Fruit fly (Drosophila melanogaster) whole organism, prepupa: Measurements from ENCODE around the gene CG9743.

ENCODE experiments used
- CG10631 ChIP-seq: fragments of 200-800 bp; sonication (Bioruptor generic); optimal IDR thresholded peaks from 2 replicates; lab custom pipeline; 2016; ENCODE audit warnings: missing biosample characterization, missing genetic modification characterization
- CG11294 ChIP-seq: fragments of 200-800 bp; sonication (Bioruptor generic); IDR thresholded peaks from 2 replicates; pipeline ENCODE4 v1.3.6; 2022; ENCODE audit warnings: missing biosample characterization, missing genetic modification characterization
- CG15336 ChIP-seq: fragments of 200-800 bp; sonication (Bioruptor generic); IDR thresholded peaks from 2 replicates; pipeline ENCODE4 v1.3.6; 2022; ENCODE audit warnings: missing biosample characterization, missing genetic modification characterization
- CG1621 ChIP-seq: fragments of 200-800 bp; sonication (Bioruptor generic); optimal IDR thresholded peaks from 3 replicates; lab custom pipeline; 2018; ENCODE audit warnings: missing biosample characterization, mild to moderate bottlenecking, missing genetic modification characterization
- CG32006 ChIP-seq: fragments of 200-800 bp; sonication (Bioruptor generic); optimal IDR thresholded peaks from 3 replicates; lab custom pipeline; 2017; ENCODE audit warnings: missing biosample characterization, mild to moderate bottlenecking, missing genetic modification characterization
- CG3919 ChIP-seq: fragments of 200-800 bp; sonication (Bioruptor generic); optimal IDR thresholded peaks from 3 replicates; lab custom pipeline; 2016; ENCODE audit warnings: missing biosample characterization, missing genetic modification characterization
- CG4318 ChIP-seq: fragments of 200-800 bp; sonication (Bioruptor generic); optimal IDR thresholded peaks from 3 replicates; lab custom pipeline; 2017; ENCODE audit warnings: missing biosample characterization, mild to moderate bottlenecking, missing genetic modification characterization
- CG6792 ChIP-seq: fragments of 200-800 bp; sonication (Bioruptor generic); optimal IDR thresholded peaks from 3 replicates; lab custom pipeline; 2016; ENCODE audit warnings: missing biosample characterization, missing genetic modification characterization
- CG6808 ChIP-seq: fragments of 200-800 bp; sonication (Bioruptor generic); optimal IDR thresholded peaks from 3 replicates; lab custom pipeline; 2017; ENCODE audit warnings: missing biosample characterization, missing genetic modification characterization, mild to moderate bottlenecking, moderate library complexity, missing genetic modification reagents
- CG7368 ChIP-seq: fragments of 200-800 bp; sonication (Bioruptor generic); optimal IDR thresholded peaks from 3 replicates; lab custom pipeline; 2016; ENCODE audit warnings: missing biosample characterization, missing genetic modification characterization
- CG8119 ChIP-seq: fragments of 200-800 bp; sonication (Bioruptor generic); IDR thresholded peaks from 3 replicates; pipeline ENCODE4 v1.3.6; 2022; ENCODE audit warnings: missing biosample characterization, missing genetic modification characterization
- Eip78C ChIP-seq: fragments of 200-800 bp; sonication (Bioruptor generic); peaks from one replicate; lab custom pipeline; 2016; ENCODE audit warnings: missing biosample characterization, missing genetic modification characterization
- Eip93F ChIP-seq: fragments of 200-800 bp; sonication (Bioruptor generic); optimal IDR thresholded peaks from 2 replicates; lab custom pipeline; 2016; ENCODE audit warnings: missing biosample characterization, mild to moderate bottlenecking, missing genetic modification characterization
- Ets21C ChIP-seq: fragments of 200-800 bp; sonication (Bioruptor generic); optimal IDR thresholded peaks from 3 replicates; lab custom pipeline; 2016; ENCODE audit warnings: missing biosample characterization, missing genetic modification characterization
- Gug ChIP-seq: fragments of 200-800 bp; sonication (Bioruptor generic); IDR thresholded peaks from 2 replicates; pipeline ENCODE4 v1.3.6; 2022; ENCODE audit warnings: missing biosample characterization, missing genetic modification characterization
- Hr38 ChIP-seq: sonication (Bioruptor generic); optimal IDR thresholded peaks from 2 replicates; lab custom pipeline; 2016; ENCODE audit warnings: missing biosample characterization, missing genetic modification characterization
- Hr4 ChIP-seq: fragments of 200-800 bp; sonication (Bioruptor generic); optimal IDR thresholded peaks from 3 replicates; lab custom pipeline; 2016; ENCODE audit warnings: missing biosample characterization, missing genetic modification characterization
- Sox14 ChIP-seq: fragments of 200-800 bp; sonication (Bioruptor generic); optimal IDR thresholded peaks from 3 replicates; lab custom pipeline; 2016; ENCODE audit warnings: missing biosample characterization, missing genetic modification characterization
- achi ChIP-seq: fragments of 200-800 bp; sonication (Bioruptor generic); optimal IDR thresholded peaks from 3 replicates; lab custom pipeline; 2016; ENCODE audit warnings: missing biosample characterization, missing genetic modification characterization
- dsx ChIP-seq: fragments of 200-800 bp; optimal IDR thresholded peaks from 3 replicates; lab custom pipeline; 2019; ENCODE audit warnings: missing biosample characterization, mild to moderate bottlenecking, missing genetic modification characterization, moderate library complexity; ENCODE audit not compliant: poor library complexity, severe bottlenecking
- eg ChIP-seq: fragments of 200-800 bp; sonication (Bioruptor generic); IDR thresholded peaks from 3 replicates; pipeline ENCODE4 v1.3.6; 2022; ENCODE audit warnings: missing biosample characterization, missing genetic modification characterization
- fd59A ChIP-seq: fragments of 200-800 bp; sonication (Bioruptor generic); optimal IDR thresholded peaks from 2 replicates; lab custom pipeline; 2017; ENCODE audit warnings: missing biosample characterization, mild to moderate bottlenecking, missing genetic modification characterization, missing genetic modification reagents
- lz ChIP-seq: fragments of 200-800 bp; sonication (Bioruptor generic); optimal IDR thresholded peaks from 3 replicates; lab custom pipeline; 2016; ENCODE audit warnings: missing biosample characterization, missing genetic modification characterization
- net ChIP-seq: fragments of 200-800 bp; sonication (Bioruptor generic); optimal IDR thresholded peaks from 3 replicates; lab custom pipeline; 2016; ENCODE audit warnings: missing biosample characterization, missing genetic modification characterization
- pdm3 ChIP-seq: fragments of 200-800 bp; sonication (Bioruptor generic); optimal IDR thresholded peaks from 3 replicates; lab custom pipeline; 2016; ENCODE audit warnings: missing biosample characterization, missing genetic modification characterization
- salr ChIP-seq, 2 experiments: fragments of 200-800 bp; sonication (Bioruptor generic); optimal IDR thresholded peaks; 3 replicates each; lab custom pipeline; 2016 to 2018; ENCODE audit warnings: missing biosample characterization in 2 of 2, missing genetic modification characterization in 2 of 2, mild to moderate bottlenecking in 1 of 2
- spab ChIP-seq: fragments of 200-800 bp; sonication (Bioruptor generic); optimal IDR thresholded peaks from 2 replicates; lab custom pipeline; 2017; ENCODE audit warnings: missing biosample characterization, mild to moderate bottlenecking, missing genetic modification characterization, missing genetic modification reagents
- ss ChIP-seq, 2 experiments: fragments of 200-800 bp; sonication (Bioruptor generic); optimal IDR thresholded peaks; 2 replicates in 1 of 2; 3 replicates in 1 of 2; lab custom pipeline; 2017 to 2018; ENCODE audit warnings: mild to moderate bottlenecking in 2 of 2, missing biosample characterization in 2 of 2, missing genetic modification characterization in 2 of 2, moderate library complexity in 1 of 2
- svp ChIP-seq: fragments of 200-800 bp; sonication (Bioruptor generic); peaks from one replicate; lab custom pipeline; 2016; ENCODE audit warnings: missing biosample characterization, missing genetic modification characterization
- topi ChIP-seq: fragments of 200-800 bp; sonication (Bioruptor generic); optimal IDR thresholded peaks from 3 replicates; lab custom pipeline; 2016; ENCODE audit warnings: missing biosample characterization, missing genetic modification characterization

CG9743 gene

DNA sequence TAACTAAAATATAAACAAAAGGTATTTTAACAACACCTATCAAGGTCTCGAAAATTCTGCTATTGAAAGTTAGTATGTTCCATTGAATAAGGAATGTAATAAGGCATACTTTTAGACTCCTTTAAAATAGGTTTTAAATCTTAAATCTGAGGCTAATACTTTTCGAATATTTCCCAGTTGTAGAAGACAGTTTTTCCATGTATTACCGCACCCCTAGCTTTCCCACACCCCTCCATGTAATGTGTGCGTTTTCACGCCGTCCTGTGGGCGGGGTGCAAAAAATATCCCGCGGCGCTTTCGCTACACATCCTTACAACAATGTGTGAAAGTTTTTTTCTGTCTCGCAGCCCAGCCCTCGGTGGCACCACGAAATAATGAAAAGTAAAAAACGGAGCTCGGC, 21.8 kb upstream of the CG9743 start:
- TF ChIP-seq CG10631 = no peak
- no peak for TF ChIP-seq fd59A
- TF ChIP-seq Eip78C (GFP tag; lab: Kevin White, UChicago) = no peak
- no peak for TF ChIP-seq CG32006 (GFP tag; lab: Kevin White, UChicago)
- TF ChIP-seq salr (GFP tag; optimal IDR thresholded peaks at IDR 0.05; lab: Kevin White, UChicago) = no peak
- no peak for TF ChIP-seq CG11294 (GFP tag; lab: Robert Waterston, UW)
- no peak for TF ChIP-seq Eip93F (GFP tag; lab: Kevin White, UChicago)
- no peak for TF ChIP-seq CG3919
- TF ChIP-seq ss (GFP tag; optimal IDR thresholded peaks at IDR 0.05; lab: Kevin White, UChicago) = no peak

DNA sequence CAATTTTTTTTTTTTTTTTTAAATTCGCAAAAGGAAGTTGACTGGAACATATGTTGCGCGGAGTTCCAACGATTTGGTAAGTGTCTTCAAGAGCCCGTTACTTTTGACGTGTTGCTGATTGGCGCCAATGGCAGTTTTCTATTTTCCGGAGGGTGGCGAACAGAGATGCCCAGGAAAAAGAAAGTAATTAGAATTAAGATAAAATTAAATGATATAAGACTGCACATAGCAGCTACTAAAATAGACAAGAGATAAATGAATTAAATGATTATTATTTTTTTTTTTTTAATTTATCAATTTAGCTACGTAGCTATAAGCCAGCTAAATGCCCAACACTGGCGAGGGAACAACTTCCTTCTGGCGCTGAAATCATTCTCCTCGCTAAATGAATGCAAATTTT, 19.4 kb upstream of the CG9743 start:
- TF ChIP-seq Eip78C (GFP tag; lab: Kevin White, UChicago) (peak; percentile 56), CG15336 (GFP tag; lab: Robert Waterston, UW) (no peak), svp (GFP tag; lab: Kevin White, UChicago) (peak; percentile 57)

DNA sequence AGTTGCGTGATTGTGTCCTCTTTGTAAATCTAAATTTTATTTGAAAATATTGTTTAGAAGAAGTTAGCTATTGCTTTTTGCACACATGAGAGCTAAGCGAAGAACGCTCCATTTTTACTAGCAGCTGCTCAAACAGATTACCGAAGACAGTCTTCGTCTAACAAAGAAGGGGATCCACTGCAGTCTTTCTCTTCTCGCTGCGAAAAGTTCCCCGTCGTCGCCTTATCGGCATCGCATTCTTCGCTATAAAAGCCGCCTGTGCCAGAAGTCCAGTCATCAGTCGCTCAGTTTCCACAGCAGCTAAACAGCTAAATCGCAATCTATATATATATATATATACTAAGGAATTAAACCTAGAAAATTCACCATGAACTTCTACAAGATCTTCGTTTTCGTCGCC, 13.4 kb upstream of the CG9743 start, which contains the start of gene CecC:
Gene CecC, plus strand, starts transcription at position 275 of the 400 bp plus-strand sequence.
- TF ChIP-seq CG15336 (GFP tag; lab: Robert Waterston, UW) (no peak), CG4318 (GFP tag; lab: Kevin White, UChicago) (no peak), lz (no peak), svp (GFP tag; lab: Kevin White, UChicago) (no peak), CG1621 (no peak), net (GFP tag; lab: Kevin White, UChicago) (no peak), Ets21C (GFP tag; lab: Kevin White, UChicago) (no peak), spab (GFP tag; lab: Kevin White, UChicago) (no peak), Hr4 (GFP tag; lab: Kevin White, UChicago) (no peak)
- TF ChIP-seq, all 60 proteins: peak for 0

DNA sequence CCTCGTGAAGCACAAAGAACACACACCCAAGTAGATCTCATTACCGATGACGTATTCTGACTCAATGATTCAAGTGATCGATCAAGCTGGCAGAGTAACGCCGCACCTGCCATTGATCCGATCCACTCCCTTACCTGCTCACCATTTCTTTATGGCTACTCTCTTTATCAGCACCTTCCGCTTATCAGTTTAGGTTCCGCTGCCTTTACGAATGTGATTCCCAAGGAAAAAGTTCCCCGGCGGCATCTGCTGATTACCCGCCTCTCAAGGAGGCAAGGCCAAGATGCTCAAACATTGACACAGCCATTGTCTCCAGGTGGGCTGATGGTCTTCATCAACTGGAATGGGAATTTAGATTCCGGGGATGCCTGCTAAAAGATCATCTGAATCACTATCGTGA, 12.2 kb upstream of the CG9743 start:
- TF ChIP-seq CG1621 (no peak), CG7368 (GFP tag; lab: Kevin White, UChicago) (no peak), pdm3 (GFP tag; lab: Kevin White, UChicago) (no peak), CG11294 (GFP tag; lab: Robert Waterston, UW) (no peak), CG6792 (no peak), dsx (GFP tag; lab: Kevin White, UChicago) (no peak), achi (GFP tag; lab: Kevin White, UChicago) (no peak), CG8119 (GFP tag; lab: Robert Waterston, UW) (no peak), Gug (GFP tag; lab: Robert Waterston, UW) (no peak), CG6808 (GFP tag; lab: Kevin White, UChicago) (no peak), svp (GFP tag; lab: Kevin White, UChicago) (peak; percentile 78), topi (GFP tag; lab: Kevin White, UChicago) (no peak), Sox14 (GFP tag; lab: Kevin White, UChicago) (peak; percentile 17), lz (no peak)

DNA sequence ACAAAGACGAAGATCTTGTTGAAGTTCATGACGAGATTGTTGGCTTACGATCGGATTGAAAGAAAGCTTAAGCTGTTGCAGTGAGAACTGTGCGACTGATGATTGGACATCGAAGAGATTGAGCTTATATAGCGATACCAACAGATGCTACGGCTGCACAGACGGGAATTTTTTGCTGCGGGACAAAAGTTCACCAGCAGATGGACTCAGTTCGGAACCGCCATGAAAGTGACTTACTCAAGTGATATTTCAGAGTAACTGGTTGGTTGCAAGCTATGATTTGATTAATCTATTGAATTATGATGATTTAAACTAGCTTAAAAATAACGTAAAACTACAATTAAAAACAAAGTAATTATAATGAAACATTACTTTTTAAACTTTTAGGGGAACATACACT, 10.9 kb upstream of the CG9743 start, which contains the start of gene CecB:
Gene CecB, minus strand, starts transcription at position 101 of the 400 bp plus-strand sequence.
- no peak for TF ChIP-seq CG32006 (GFP tag; lab: Kevin White, UChicago)
- peak; percentile 68 for TF ChIP-seq svp (GFP tag; lab: Kevin White, UChicago)
- TF ChIP-seq, all 60 proteins: peak for 1

DNA sequence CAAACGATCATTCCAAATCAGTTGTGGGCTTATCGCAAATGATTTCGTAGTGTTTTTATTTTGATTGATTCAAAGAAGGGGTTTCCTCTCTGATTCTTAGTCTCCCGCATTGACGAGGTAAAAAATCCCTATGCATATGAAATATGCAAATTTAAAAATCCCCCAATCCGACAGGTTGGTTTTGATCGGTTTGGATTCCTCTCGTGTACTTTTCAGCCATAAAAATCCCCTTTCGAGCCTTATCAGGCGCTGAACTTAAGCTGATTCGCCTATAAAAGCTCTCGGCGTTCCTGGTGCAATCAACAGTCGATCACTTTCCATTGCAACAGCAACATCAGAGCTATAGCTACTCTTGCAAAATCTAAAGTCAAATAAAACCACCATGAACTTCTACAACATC, 9.1 kb upstream of the CG9743 start, which contains the start of gene CecA2:
Gene CecA2, plus strand, starts transcription at position 301 of the 400 bp plus-strand sequence.
- TF ChIP-seq svp (GFP tag; lab: Kevin White, UChicago) (no peak), eg (GFP tag; lab: Robert Waterston, UW) (no peak), Hr38 (no peak), achi (GFP tag; lab: Kevin White, UChicago) (no peak)
